Fruit fly (Drosophila melanogaster): ENCODE data around the gene CG11656.

CG11656 gene

dm6 chr3R:12982982-12983633, 26.6 kb upstream of the CG11656 start (continued):
- peak; percentile 5; the same call in 1 of the 2 replicates for TF ChIP-seq CG13287 (GFP tag; IDR thresholded peaks at IDR 0.05; ENCODE audit: partially characterized antibody)

- TF ChIP-seq zf30C (GFP tag; optimal IDR thresholded peaks at IDR 0.05) (no peak), Doc2 (GFP tag; IDR thresholded peaks at IDR 0.05) (no peak), CG2202 (tag; optimal IDR thresholded peaks at IDR 0.05) (peak; percentile 2), CG10267 (tag; optimal IDR thresholded peaks at IDR 0.05) (peak; percentile 64), fd102C (GFP tag; optimal IDR thresholded peaks at IDR 0.05) (no peak), B-H1 (GFP tag; IDR thresholded peaks at IDR 0.05) (no peak), Xrp1 (GFP tag; IDR thresholded peaks at IDR 0.05) (peak; percentile 55; the same call in 1 of the 2 replicates), CG16815 (GFP tag; optimal IDR thresholded peaks at IDR 0.05) (no peak), CG12659 (GFP tag; optimal IDR thresholded peaks at IDR 0.05) (peak; percentile 72), otp (GFP tag; IDR thresholded peaks at IDR 0.05) (peak; percentile 29; the same call in 1 of the 3 replicates), Six4 (GFP tag; optimal IDR thresholded peaks at IDR 0.05) (peak; percentile 61), so (GFP tag; IDR thresholded peaks at IDR 0.05) (0 out of 3 replicates have a peak, but pooled peaks have one; percentile 17), tna (GFP tag; IDR thresholded peaks at IDR 0.05; ENCODE audit: partially characterized antibody) (peak; percentile 29; the same call in 1 of the 2 replicates), CG7786 (GFP tag; optimal IDR thresholded peaks at IDR 0.05) (no peak), Bgb (GFP tag; IDR thresholded peaks at IDR 0.05; ENCODE audit: partially characterized antibody) (peak; percentile 76), sens (GFP tag) (peak; percentile 94), CoRest (tag; optimal IDR thresholded peaks at IDR 0.05) (peak; percentile 62), CG3163 (GFP tag; optimal IDR thresholded peaks at IDR 0.05) (no peak), HmgZ (tag; optimal IDR thresholded peaks at IDR 0.05) (peak; percentile 39), Dbx (GFP tag; IDR thresholded peaks at IDR 0.05) (peak; percentile 43; the same call in 1 of the 3 replicates), Lhr (GFP tag; optimal IDR thresholded peaks at IDR 0.05) (no peak), Rfx (GFP tag; IDR thresholded peaks at IDR 0.05) (peak; percentile 37; the same call in 1 of the 2 replicates), chif (GFP tag; optimal IDR thresholded peaks at IDR 0.05) (peak in 1 of 2 experiments; percentile 23), CG8924 (tag; optimal IDR thresholded peaks at IDR 0.05) (peak; percentile 59), nerfin-1 (tag; optimal IDR thresholded peaks at IDR 0.05) (peak; percentile 98), Pdp1 (GFP tag; optimal IDR thresholded peaks at IDR 0.05) (peak in 1 of 2 experiments; percentile 31), CG11696 (GFP tag; IDR thresholded peaks at IDR 0.05) (no peak), dpn (GFP tag; optimal IDR thresholded peaks at IDR 0.05) (peak in 1 of 2 experiments; percentile 10), inv (GFP tag; IDR thresholded peaks at IDR 0.05; ENCODE audit: partially characterized antibody) (peak; percentile 32; the same call in 1 of the 2 replicates), sc (optimal IDR thresholded peaks at IDR 0.05) (no peak), sc (GFP tag; optimal IDR thresholded peaks at IDR 0.05) (no peak), ash1 (GFP tag; optimal IDR thresholded peaks at IDR 0.05) (no peak), CG30403 (GFP tag; optimal IDR thresholded peaks at IDR 0.05) (peak; percentile 47), run (tag; optimal IDR thresholded peaks at IDR 0.05) (no peak), Usf (GFP tag; optimal IDR thresholded peaks at IDR 0.05) (no peak), Xbp1 (GFP tag; optimal IDR thresholded peaks at IDR 0.05) (peak; percentile 28), Opbp (GFP tag; IDR thresholded peaks at IDR 0.05; ENCODE audit: partially characterized antibody) (peak; percentile 58; the same call in 2 of the 3 replicates), CG2120 (GFP tag; optimal IDR thresholded peaks at IDR 0.05) (peak; percentile 49), Med (GFP tag) (peak; percentile 85), vnd (GFP tag; IDR thresholded peaks at IDR 0.05; ENCODE audit: partially characterized antibody) (peak; percentile 45), bbx (GFP tag; IDR thresholded peaks at IDR 0.05; ENCODE audit: partially characterized antibody) (peak; percentile 79), mld (GFP tag; IDR thresholded peaks at IDR 0.05; ENCODE audit: partially characterized antibody) (0 out of 3 replicates have a peak, but pooled peaks have one; percentile 45), CG6791 (GFP tag; IDR thresholded peaks at IDR 0.05; ENCODE audit: partially characterized antibody) (peak; percentile 59; the same call in 2 of the 3 replicates)
Measured at dm6 chr3R:12985828-12986530, 23.7 kb upstream of the CG11656 start, which contains the start of gene CG31342. Gene CG31342, plus strand, starts transcription at chr3R:12986041.

All from whole organism, embryonic.